Worm (Caenorhabditis elegans) whole organism, L1 larva: ENCODE results near the gene ZC376.8.
"Not testable (repeated sequence)": the region's sequence is repeated elsewhere in the genome, so short reads cannot be mapped to it uniquely, and the experiment has no call there.

Experiments
- C04F5.9 ChIP-seq: sonication (generic microtip); optimal IDR thresholded peaks from 2 replicates; lab custom pipeline; 2016; ENCODE audit warnings: missing genetic modification characterization, missing compliant biosample characterization
- C16A3.4 ChIP-seq: fragments of 150-350 bp; optimal IDR thresholded peaks from 2 replicates; lab custom pipeline; 2014; ENCODE audit warnings: missing biosample characterization, missing genetic modification characterization
- C34B4.2 ChIP-seq: sonication (generic microtip); optimal IDR thresholded peaks from 2 replicates; lab custom pipeline; 2017; ENCODE audit warnings: mild to moderate bottlenecking, missing genetic modification characterization, missing compliant biosample characterization
- Y116A8C.19 ChIP-seq: sonication (generic microtip); optimal IDR thresholded peaks from 2 replicates; lab custom pipeline; 2016; ENCODE audit warnings: missing compliant biosample characterization, missing genetic modification characterization, borderline replicate concordance
- ama-1 ChIP-seq: fragments of 150-350 bp; optimal IDR thresholded peaks from 2 replicates; lab custom pipeline; 2014
- blmp-1 ChIP-seq: fragments of 150-350 bp; optimal IDR thresholded peaks from 2 replicates; lab custom pipeline; 2014; ENCODE audit warnings: missing biosample characterization, missing genetic modification characterization
- ceh-8 ChIP-seq: fragments of 200-800 bp; sonication (Bioruptor generic); optimal IDR thresholded peaks from 2 replicates; lab custom pipeline; 2018; ENCODE audit warnings: mild to moderate bottlenecking, missing genetic modification characterization, moderate library complexity, missing compliant biosample characterization
- ceh-88 ChIP-seq: fragments of 200-800 bp; sonication (Bioruptor generic); IDR thresholded peaks from 2 replicates; pipeline ENCODE4 v1.3.6; 2022; ENCODE audit warnings: missing genetic modification characterization, missing compliant biosample characterization
- dsc-1 ChIP-seq: sonication (generic microtip); optimal IDR thresholded peaks from 2 replicates; lab custom pipeline; 2016; ENCODE audit warnings: mild to moderate bottlenecking, missing genetic modification characterization, missing compliant biosample characterization
- efl-1 ChIP-seq, 4 experiments: fragments of 150-350 bp; optimal IDR thresholded peaks in 3 of 4; peaks in 1 of 4; 1 replicate in 1 of 4; 2 replicates in 3 of 4; lab custom pipeline; 2014; ENCODE audit warnings: missing biosample characterization in 2 of 4, missing genetic modification characterization in 2 of 4, missing genetic modification reagents in 2 of 4
- elt-2 ChIP-seq: sonication (generic microtip); optimal IDR thresholded peaks from 2 replicates; lab custom pipeline; 2016; ENCODE audit warnings: missing genetic modification characterization, mild to moderate bottlenecking, inconsistent platforms, missing compliant biosample characterization, missing genetic modification reagents
- elt-3 ChIP-seq, 6 experiments: fragments of 150-350 bp in 1 of 6; sonication (generic microtip); optimal IDR thresholded peaks; 2 replicates each; lab custom pipeline; 2017 to 2018; ENCODE audit warnings: missing biosample characterization in 6 of 6, missing genetic modification characterization in 6 of 6, inconsistent platforms in 1 of 6
- ets-5 ChIP-seq: fragments of 200-800 bp; sonication (Bioruptor generic); IDR thresholded peaks from 2 replicates; pipeline ENCODE4 v1.3.6; 2022; ENCODE audit warnings: missing genetic modification characterization, missing compliant biosample characterization
- grh-1 ChIP-seq: fragments of 200-800 bp; sonication (Bioruptor generic); IDR thresholded peaks from 2 replicates; pipeline ENCODE4 v1.3.6; 2022; ENCODE audit warnings: missing genetic modification reagents, missing genetic modification characterization, missing compliant biosample characterization
- hlh-4 ChIP-seq: sonication (generic microtip); optimal IDR thresholded peaks from 2 replicates; lab custom pipeline; 2016; ENCODE audit warnings: mild to moderate bottlenecking, missing genetic modification characterization, missing compliant biosample characterization
- hpl-2 ChIP-seq: fragments of 150-350 bp; optimal IDR thresholded peaks from 2 replicates; lab custom pipeline; 2014; ENCODE audit warnings: missing biosample characterization, missing genetic modification reagents, missing genetic modification characterization
- lin-14 ChIP-seq: fragments of 200-800 bp; sonication (Bioruptor generic); optimal IDR thresholded peaks from 2 replicates; lab custom pipeline; 2018; ENCODE audit warnings: mild to moderate bottlenecking, missing genetic modification characterization, moderate library complexity, missing compliant biosample characterization
- lin-35 ChIP-seq, 2 experiments: fragments of 150-350 bp; optimal IDR thresholded peaks; 2 replicates each; lab custom pipeline; 2014; ENCODE audit warnings: missing biosample characterization in 2 of 2, missing genetic modification characterization in 2 of 2, missing genetic modification reagents in 2 of 2
- lin-39 ChIP-seq: fragments of 150-350 bp; optimal IDR thresholded peaks from 2 replicates; lab custom pipeline; 2014; ENCODE audit warnings: missing biosample characterization, missing genetic modification reagents, missing genetic modification characterization
- lsy-2 ChIP-seq, 2 experiments: fragments of 150-350 bp; optimal IDR thresholded peaks; 2 replicates each; lab custom pipeline; 2014; ENCODE audit warnings: missing biosample characterization in 2 of 2, missing genetic modification characterization in 2 of 2
- mdl-1 ChIP-seq, 2 experiments: fragments of 150-350 bp; optimal IDR thresholded peaks; 2 replicates each; lab custom pipeline; 2014 to 2017; ENCODE audit warnings: missing biosample characterization in 2 of 2, missing genetic modification characterization in 2 of 2, inconsistent platforms in 1 of 2
- nhr-19 ChIP-seq: fragments of 200-800 bp; sonication (Bioruptor generic); conservative IDR thresholded peaks from 2 replicates; pipeline ENCODE4 v1.3.6; 2022; ENCODE audit warnings: missing genetic modification characterization, missing compliant biosample characterization
- nhr-20 ChIP-seq: sonication (generic microtip); optimal IDR thresholded peaks from 2 replicates; lab custom pipeline; 2016; ENCODE audit warnings: mild to moderate bottlenecking, missing genetic modification characterization, missing compliant biosample characterization
- nhr-28 ChIP-seq: fragments of 150-350 bp; optimal IDR thresholded peaks from 2 replicates; lab custom pipeline; 2014; ENCODE audit warnings: missing biosample characterization, missing genetic modification characterization
- nhr-47 ChIP-seq: sonication (generic microtip); optimal IDR thresholded peaks from 2 replicates; lab custom pipeline; 2016; ENCODE audit warnings: mild to moderate bottlenecking, missing genetic modification characterization, moderate library complexity, missing compliant biosample characterization
- nhr-71 ChIP-seq: sonication (generic microtip); optimal IDR thresholded peaks from 2 replicates; lab custom pipeline; 2016; ENCODE audit warnings: mild to moderate bottlenecking, missing genetic modification characterization, moderate library complexity, missing compliant biosample characterization
- nhr-85 ChIP-seq: sonication (generic microtip); peaks from one replicate; lab custom pipeline; 2016; ENCODE audit warnings: missing genetic modification characterization, inconsistent platforms, missing compliant biosample characterization
- nhr-90 ChIP-seq: sonication (generic microtip); optimal IDR thresholded peaks from 2 replicates; lab custom pipeline; 2016; ENCODE audit warnings: mild to moderate bottlenecking, missing genetic modification characterization, missing compliant biosample characterization; ENCODE audit not compliant: poor library complexity
- snu-23 ChIP-seq: sonication (generic microtip); optimal IDR thresholded peaks from 2 replicates; lab custom pipeline; 2016; ENCODE audit warnings: missing genetic modification characterization, missing compliant biosample characterization
- swsn-7 ChIP-seq: sonication (generic microtip); optimal IDR thresholded peaks from 2 replicates; lab custom pipeline; 2016; ENCODE audit warnings: missing genetic modification characterization, missing compliant biosample characterization
- unc-130 ChIP-seq: fragments of 150-350 bp; optimal IDR thresholded peaks from 2 replicates; lab custom pipeline; 2017; ENCODE audit warnings: missing biosample characterization, missing genetic modification characterization, inconsistent platforms
- unc-86 ChIP-seq: sonication (generic microtip); optimal IDR thresholded peaks from 2 replicates; lab custom pipeline; 2016; ENCODE audit warnings: missing genetic modification characterization, missing compliant biosample characterization

The ZC376.8 gene

DNA sequence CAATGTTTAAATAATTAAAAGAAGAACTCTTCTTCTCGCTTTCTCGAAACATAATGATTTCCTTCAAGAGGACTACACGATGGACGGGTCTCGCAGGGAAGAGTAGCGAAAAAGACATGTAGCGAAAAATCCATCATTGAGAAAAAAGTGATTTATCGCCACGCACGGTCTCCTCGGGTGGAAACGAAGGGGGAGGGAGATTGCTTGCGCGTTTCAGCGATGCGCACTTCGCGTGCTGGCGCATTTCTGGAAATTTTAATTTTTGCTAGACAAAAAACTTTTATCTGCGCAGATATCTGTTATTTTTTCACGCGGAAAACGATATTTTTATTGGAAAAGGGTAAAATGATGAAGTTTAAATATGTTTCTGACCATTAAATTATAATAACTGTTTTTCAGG is 23.8 kb downstream of the ZC376.8 start:
- TF ChIP-seq nhr-19 (GFP tag; lab: Robert Waterston, UW) (peak; percentile 68), grh-1 (GFP tag; lab: Robert Waterston, UW) (peak; percentile 59)
- TF ChIP-seq, all 84 proteins: peak for 2; not testable (repeated sequence) for 82

DNA sequence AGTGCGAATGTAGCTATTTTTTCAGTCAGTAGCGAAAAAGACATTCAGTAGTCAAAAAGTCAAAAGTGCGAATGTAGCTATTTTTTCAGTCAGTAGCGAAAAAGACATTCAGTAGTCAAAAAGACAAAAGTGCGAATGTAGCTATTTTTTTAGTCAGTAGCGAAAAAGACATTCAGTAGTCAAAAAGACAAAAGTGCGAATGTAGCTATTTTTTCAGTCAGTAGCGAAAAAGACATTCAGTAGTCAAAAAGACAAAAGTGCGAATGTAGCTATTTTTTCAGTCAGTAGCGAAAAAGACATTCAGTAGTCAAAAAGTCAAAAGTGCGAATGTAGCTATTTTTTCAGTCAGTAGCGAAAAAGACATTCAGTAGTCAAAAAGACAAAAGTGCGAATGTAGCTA is 25.2 kb downstream of the ZC376.8 start, which contains the start of gene T16A9.3:
T16A9.3 (plus strand) TSS at position 301 of the 400 bp plus-strand sequence.
- not testable (repeated sequence) for TF ChIP-seq C04F5.9 (tag; lab: Kevin White, UChicago); ets-5 (GFP tag; lab: Robert Waterston, UW); hpl-2 (GFP tag; lab: Kevin White, UChicago)

DNA sequence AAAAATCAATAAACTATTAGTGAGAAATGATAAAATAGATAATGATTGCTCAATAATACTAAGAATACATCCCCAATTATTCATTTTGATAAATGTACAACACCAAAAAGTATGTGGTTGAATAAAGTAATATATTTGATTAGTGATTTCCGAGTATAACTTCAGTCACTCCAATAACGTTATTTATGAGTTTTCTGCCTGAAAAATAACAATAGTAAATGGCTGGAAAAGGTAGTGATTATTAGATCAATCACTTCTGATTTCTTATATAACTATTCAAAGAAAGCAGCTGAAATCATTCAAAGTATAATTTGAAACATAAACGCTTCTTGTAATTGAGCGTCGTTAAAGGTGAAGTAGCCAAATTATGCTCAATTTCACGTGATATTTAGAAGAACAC is 30.7 kb downstream of the ZC376.8 start, which contains the start of gene str-230:
str-230 (minus strand) TSS at position 101 of the 400 bp plus-strand sequence.
- TF ChIP-seq Y116A8C.19, result no peak
- TF ChIP-seq nhr-71, result peak; percentile 24
- peak; percentile 30 for TF ChIP-seq nhr-47
- peak; percentile 38 for TF ChIP-seq hlh-4 (tag; lab: Kevin White, UChicago)
- no peak for TF ChIP-seq lin-35 (GFP tag; optimal IDR thresholded peaks at IDR 0.05; lab: Kevin White, UChicago)

DNA sequence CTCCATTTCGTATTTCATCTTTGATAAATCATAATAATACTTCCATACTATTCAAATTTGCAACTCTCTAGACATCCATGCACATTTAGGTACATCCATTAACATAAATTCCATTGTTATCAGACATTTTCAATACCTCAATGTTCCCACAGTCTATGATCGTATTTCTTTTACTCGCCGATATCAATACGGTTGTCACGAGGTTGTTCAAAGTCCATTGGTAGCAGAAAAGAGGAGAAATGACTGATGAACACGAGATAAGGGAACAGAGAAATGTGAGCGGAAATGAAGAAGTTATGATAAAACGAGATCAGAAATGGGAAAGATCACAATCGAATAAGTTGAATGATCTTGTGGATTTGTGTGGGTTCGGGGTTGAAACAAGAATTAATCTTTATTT is 32.8 kb downstream of the ZC376.8 start:
- TF ChIP-seq nhr-20 (tag; lab: Kevin White, UChicago) (peak; percentile 57), ama-1 (lab: Kevin White, UChicago) (no peak), lsy-2 (tag; optimal IDR thresholded peaks at IDR 0.05; lab: Kevin White, UChicago) (peak in 1 of 2 experiments; percentile 13), snu-23 (GFP tag; lab: Kevin White, UChicago) (peak; percentile 29), mdl-1 (tag; optimal IDR thresholded peaks at IDR 0.05; lab: Kevin White, UChicago) (peak in 1 of 2 experiments; percentile 54), ceh-88 (GFP tag; lab: Robert Waterston, UW) (no peak), swsn-7 (tag; lab: Kevin White, UChicago) (no peak), C16A3.4 (tag; lab: Kevin White, UChicago) (no peak), nhr-90 (peak; percentile 22), lin-35 (GFP tag; optimal IDR thresholded peaks at IDR 0.05; lab: Kevin White, UChicago) (peak in 1 of 2 experiments; percentile 52), blmp-1 (tag; lab: Kevin White, UChicago) (peak; percentile 90), unc-130 (tag; lab: Kevin White, UChicago) (no peak), lin-14 (GFP tag; lab: Kevin White, UChicago) (peak; percentile 68), elt-2 (tag; lab: Kevin White, UChicago) (peak; percentile 78), nhr-85 (tag; lab: Kevin White, UChicago) (peak; percentile 70), elt-3 (tag; optimal IDR thresholded peaks at IDR 0.05; lab: Kevin White, UChicago) (peak in 2 of 6 experiments; percentile 29 to 94), efl-1 (optimal IDR thresholded peaks at IDR 0.05; lab: Kevin White, UChicago) (no peak), efl-1 (GFP tag; optimal IDR thresholded peaks at IDR 0.05 in 1 of 2; lab: Kevin White, UChicago) (peak in 1 of 2 experiments; percentile 84), nhr-19 (GFP tag; lab: Robert Waterston, UW) (0 out of 2 replicates have a peak, but pooled peaks have one; percentile 20)
- TF ChIP-seq, all 84 proteins: peak for 13

DNA sequence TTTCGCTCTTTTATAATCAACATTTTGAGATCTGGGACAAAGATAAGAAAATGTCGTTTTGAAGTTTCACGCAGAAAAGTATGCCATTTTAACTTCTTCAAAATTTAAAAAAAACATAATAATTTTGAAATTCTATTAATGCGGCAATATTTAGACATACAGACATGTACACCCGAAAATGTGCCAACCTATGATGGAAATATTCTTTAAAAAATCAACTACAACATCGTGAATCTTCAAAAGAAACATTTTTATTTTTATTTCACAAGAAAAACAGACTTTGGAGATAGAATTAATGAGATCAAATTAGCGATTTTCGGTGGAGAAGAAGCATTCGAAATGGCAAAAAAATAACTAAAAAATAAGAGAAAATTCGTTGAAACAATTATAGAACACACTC is 35.1 kb downstream of the ZC376.8 start, which contains the start of gene T16A9.5:
T16A9.5 (minus strand) TSS at position 101 of the 400 bp plus-strand sequence.
- TF ChIP-seq swsn-7 (tag; lab: Kevin White, UChicago), result no peak
- TF ChIP-seq grh-1 (GFP tag; lab: Robert Waterston, UW), result no peak
- no peak for TF ChIP-seq ceh-8
- TF ChIP-seq C34B4.2 (tag; lab: Kevin White, UChicago), result no peak
- no peak for TF ChIP-seq lin-39 (tag; lab: Kevin White, UChicago)
- TF ChIP-seq snu-23 (GFP tag; lab: Kevin White, UChicago), result no peak
- no peak for TF ChIP-seq nhr-28 (tag; lab: Kevin White, UChicago)
- TF ChIP-seq dsc-1 (tag; lab: Kevin White, UChicago), result no peak
- no peak for TF ChIP-seq blmp-1 (tag; lab: Kevin White, UChicago)
- no peak for TF ChIP-seq unc-86
- TF ChIP-seq C16A3.4 (tag; lab: Kevin White, UChicago), result no peak
- no peak for TF ChIP-seq nhr-20 (tag; lab: Kevin White, UChicago)
